Fruit fly (Drosophila melanogaster): Measurements from ENCODE around the gene Hex-t1.
A peak's percentile ranks its signal among the peaks of the same experiment; 100 is the strongest.

Gene Hex-t1

dm6 chr3R:26436540-26436939 lies 12.3 kb upstream of the Hex-t1 start (continued):
- TF ChIP-seq OdsH (GFP tag; optimal IDR thresholded peaks at IDR 0.05) (peak; percentile 59), CG9705 (GFP tag; optimal IDR thresholded peaks at IDR 0.05) (no peak), Hr78 (GFP tag; optimal IDR thresholded peaks at IDR 0.05) (no peak), Sp1 (GFP tag; optimal IDR thresholded peaks at IDR 0.05) (peak; percentile 33), foxo (GFP tag; optimal IDR thresholded peaks at IDR 0.05) (peak in 1 of 2 experiments; percentile 63), Myc (optimal IDR thresholded peaks at IDR 0.05) (no peak)

- TF ChIP-seq CrebA (GFP tag; optimal IDR thresholded peaks at IDR 0.05; ENCODE audit: borderline replicate concordance) (no peak), dl (GFP tag; optimal IDR thresholded peaks at IDR 0.05; ENCODE audit: insufficient read depth in 1 of 2, partially characterized antibody in 2 of 2) (peak in 1 of 2 experiments; percentile 45), brk (GFP tag; optimal IDR thresholded peaks at IDR 0.05) (peak; percentile 9), sage (GFP tag; optimal IDR thresholded peaks at IDR 0.05) (no peak), Dif (GFP tag; optimal IDR thresholded peaks at IDR 0.05; ENCODE audit: partially characterized antibody) (peak; percentile 82), Vsx2 (GFP tag; optimal IDR thresholded peaks at IDR 0.05; ENCODE audit: partially characterized antibody) (peak; percentile 72)
Measured at dm6 chr3R:26440455-26441196, 8.3 kb upstream of the Hex-t1 start, which contains the start of gene tx. Gene tx (plus strand): TSS chr3R:26440778.

dm6 chr3R:26442609-26443180 lies 6.2 kb upstream of the Hex-t1 start:
- TF ChIP-seq sage (GFP tag; optimal IDR thresholded peaks at IDR 0.05) (no peak), h (GFP tag; optimal IDR thresholded peaks at IDR 0.05) (peak; percentile 43), rgr (GFP tag; optimal IDR thresholded peaks at IDR 0.05) (peak; percentile 27), br (GFP tag; optimal IDR thresholded peaks at IDR 0.05) (no peak), Dfd (GFP tag; optimal IDR thresholded peaks at IDR 0.05) (no peak), Hnf4 (GFP tag; optimal IDR thresholded peaks at IDR 0.05) (no peak), Rel (GFP tag; optimal IDR thresholded peaks at IDR 0.05) (no peak), Rel (tag; optimal IDR thresholded peaks at IDR 0.05) (no peak), dmrt93B (GFP tag; optimal IDR thresholded peaks at IDR 0.05) (no peak), GATAd (GFP tag; optimal IDR thresholded peaks at IDR 0.05) (no peak), CG9705 (GFP tag; optimal IDR thresholded peaks at IDR 0.05) (no peak), fru (GFP tag; optimal IDR thresholded peaks at IDR 0.05) (no peak), pan (optimal IDR thresholded peaks at IDR 0.05) (no peak), Hr78 (GFP tag; optimal IDR thresholded peaks at IDR 0.05) (no peak), Sp1 (GFP tag; optimal IDR thresholded peaks at IDR 0.05) (peak; percentile 4), Vsx2 (GFP tag; optimal IDR thresholded peaks at IDR 0.05; ENCODE audit: partially characterized antibody) (no peak), usp (GFP tag; optimal IDR thresholded peaks at IDR 0.05) (no peak), Hr83 (GFP tag; optimal IDR thresholded peaks at IDR 0.05; ENCODE audit: poor library complexity, severe bottlenecking) (no peak), ey (GFP tag; optimal IDR thresholded peaks at IDR 0.05) (no peak), Myc (optimal IDR thresholded peaks at IDR 0.05) (no peak)

- TF ChIP-seq woc (GFP tag; optimal IDR thresholded peaks at IDR 0.05) = no peak
- no peak for TF ChIP-seq Sp1 (GFP tag; optimal IDR thresholded peaks at IDR 0.05)
- no peak for TF ChIP-seq Dfd (GFP tag; optimal IDR thresholded peaks at IDR 0.05)
- TF ChIP-seq dl (GFP tag; optimal IDR thresholded peaks at IDR 0.05; ENCODE audit: insufficient read depth in 1 of 2, partially characterized antibody in 2 of 2) = no peak
- no peak for TF ChIP-seq foxo (GFP tag; optimal IDR thresholded peaks at IDR 0.05)
- TF ChIP-seq fru (GFP tag; optimal IDR thresholded peaks at IDR 0.05) = no peak
- no peak for TF ChIP-seq br (GFP tag; optimal IDR thresholded peaks at IDR 0.05)
- no peak for TF ChIP-seq Dif (GFP tag; optimal IDR thresholded peaks at IDR 0.05; ENCODE audit: partially characterized antibody)
- no peak for TF ChIP-seq Vsx2 (GFP tag; optimal IDR thresholded peaks at IDR 0.05; ENCODE audit: partially characterized antibody)
- TF ChIP-seq h (GFP tag; optimal IDR thresholded peaks at IDR 0.05) = no peak
- no peak for TF ChIP-seq pan (optimal IDR thresholded peaks at IDR 0.05)
- no peak for TF ChIP-seq Mio (GFP tag; optimal IDR thresholded peaks at IDR 0.05)
- no peak for TF ChIP-seq sage (GFP tag; optimal IDR thresholded peaks at IDR 0.05)
- TF ChIP-seq Hnf4 (GFP tag; optimal IDR thresholded peaks at IDR 0.05) = no peak
- no peak for TF ChIP-seq ey (GFP tag; optimal IDR thresholded peaks at IDR 0.05)
- TF ChIP-seq CrebA (GFP tag; optimal IDR thresholded peaks at IDR 0.05; ENCODE audit: borderline replicate concordance) = no peak
- TF ChIP-seq sv (GFP tag; optimal IDR thresholded peaks at IDR 0.05) = no peak
Measured at dm6 chr3R:26443343-26443742, 5.5 kb upstream of the Hex-t1 start.

All from whole organism, wandering third instar larva.